Worm (Caenorhabditis elegans) whole organism, late embryonic: ENCODE data around the gene ifd-1.

Experiments
- C08G9.2 ChIP-seq: sonication (generic microtip); optimal IDR thresholded peaks from 2 replicates; lab custom pipeline; 2016; ENCODE audit warnings: mild to moderate bottlenecking, missing genetic modification characterization, moderate library complexity, missing compliant biosample characterization
- K02D7.2 ChIP-seq: sonication (generic microtip); optimal IDR thresholded peaks from 2 replicates; lab custom pipeline; 2017; ENCODE audit warnings: mild to moderate bottlenecking, missing genetic modification characterization, missing compliant biosample characterization
- ahr-1 ChIP-seq: sonication (generic microtip); optimal IDR thresholded peaks from 2 replicates; lab custom pipeline; 2016; ENCODE audit warnings: missing genetic modification characterization, missing compliant biosample characterization
- ceh-30 ChIP-seq: fragments of 150-350 bp; optimal IDR thresholded peaks from 2 replicates; lab custom pipeline; 2014; ENCODE audit warnings: missing biosample characterization, missing genetic modification characterization
- ceh-34 ChIP-seq: sonication (generic microtip); optimal IDR thresholded peaks from 2 replicates; lab custom pipeline; 2016; ENCODE audit warnings: mild to moderate bottlenecking, missing genetic modification characterization, missing compliant biosample characterization
- ceh-45 ChIP-seq: fragments of 200-800 bp; sonication (Bioruptor generic); IDR thresholded peaks from 2 replicates; pipeline ENCODE4 v1.3.6; 2022; ENCODE audit warnings: missing genetic modification reagents, missing genetic modification characterization, missing compliant biosample characterization
- elt-4 ChIP-seq: sonication (generic microtip); optimal IDR thresholded peaks from 2 replicates; lab custom pipeline; 2016; ENCODE audit warnings: missing genetic modification characterization, missing compliant biosample characterization
- fkh-10 ChIP-seq: fragments of 150-350 bp; optimal IDR thresholded peaks from 2 replicates; lab custom pipeline; 2014; ENCODE audit warnings: missing biosample characterization, missing genetic modification reagents, missing genetic modification characterization
- lim-6 ChIP-seq: sonication (generic microtip); optimal IDR thresholded peaks from 2 replicates; lab custom pipeline; 2016; ENCODE audit warnings: missing genetic modification characterization, missing compliant biosample characterization
- nhr-11 ChIP-seq: fragments of 150-350 bp; optimal IDR thresholded peaks from 2 replicates; lab custom pipeline; 2014; ENCODE audit warnings: missing biosample characterization, missing genetic modification characterization
- pqm-1 ChIP-seq: sonication (generic microtip); optimal IDR thresholded peaks from 2 replicates; lab custom pipeline; 2016; ENCODE audit warnings: missing genetic modification characterization, missing compliant biosample characterization
- sox-4 ChIP-seq: sonication (generic microtip); optimal IDR thresholded peaks from 2 replicates; lab custom pipeline; 2017; ENCODE audit warnings: mild to moderate bottlenecking, missing genetic modification characterization, inconsistent platforms, missing compliant biosample characterization
- unc-55 ChIP-seq: sonication (generic microtip); optimal IDR thresholded peaks from 2 replicates; lab custom pipeline; 2017; ENCODE audit warnings: missing biosample characterization, missing genetic modification reagents, missing genetic modification characterization

- TF ChIP-seq ceh-34 (tag; lab: Kevin White, UChicago) = no peak
- TF ChIP-seq nhr-11 (tag; lab: Kevin White, UChicago) = no peak
- no peak for TF ChIP-seq unc-55 (GFP tag; lab: Kevin White, UChicago)
- no peak for TF ChIP-seq fkh-10 (GFP tag; lab: Kevin White, UChicago)
- no peak for TF ChIP-seq sox-4
- no peak for TF ChIP-seq lim-6 (tag; lab: Kevin White, UChicago)
- no peak for TF ChIP-seq ceh-30 (tag; lab: Kevin White, UChicago)
- TF ChIP-seq ceh-45 (GFP tag; lab: Robert Waterston, UW) = no peak
- no peak for TF ChIP-seq elt-4 (tag; lab: Kevin White, UChicago)
- no peak for TF ChIP-seq K02D7.2
- TF ChIP-seq pqm-1 = no peak
- TF ChIP-seq C08G9.2 (tag; lab: Kevin White, UChicago) = no peak
- no peak for TF ChIP-seq ahr-1 (tag; lab: Kevin White, UChicago)
Measured at ce11 chrX:8853524-8853923, 29.3 kb upstream of the ifd-1 start, which contains the start of gene sprp-4.
